Worm (Caenorhabditis elegans): Measurements from ENCODE around the gene unc-10.

ce11 chrX:7311870-7312269 is 31.7 kb upstream of the unc-10 start:
- TF ChIP-seq nhr-12 (tag; optimal IDR thresholded peaks at IDR 0.05) (no peak), nhr-76 (tag; optimal IDR thresholded peaks at IDR 0.05) (no peak), snpc-4 (tag; optimal IDR thresholded peaks at IDR 0.05) (no peak), unc-62 (GFP tag; optimal IDR thresholded peaks at IDR 0.05) (no peak), unc-120 (tag; optimal IDR thresholded peaks at IDR 0.05; ENCODE audit: poor library complexity, severe bottlenecking) (no peak), nhr-237 (tag; optimal IDR thresholded peaks at IDR 0.05) (no peak)
